Worm (Caenorhabditis elegans): ENCODE data around the gene csn-5.

ce11 chrIV:5669459-5669858, 20.1 kb downstream of the csn-5 start, which contains the start of gene T19E7.6:
- TF ChIP-seq ets-7 (tag; optimal IDR thresholded peaks at IDR 0.05) (no peak), B0310.2 (tag; optimal IDR thresholded peaks at IDR 0.05) (no peak), pes-1 (GFP tag; IDR thresholded peaks at IDR 0.05) (no peak), ceh-36 (tag; optimal IDR thresholded peaks at IDR 0.05) (no peak), ama-1 (optimal IDR thresholded peaks at IDR 0.05) (no peak), ceh-13 (GFP tag; optimal IDR thresholded peaks at IDR 0.05) (no peak)
